Worm (Caenorhabditis elegans): ENCODE measurements around the gene F44E7.7.
"Not testable (repeated sequence)": the region's sequence is repeated elsewhere in the genome, so short reads cannot be mapped to it uniquely, and the experiment has no call there.

F44E7.7 gene

DNA sequence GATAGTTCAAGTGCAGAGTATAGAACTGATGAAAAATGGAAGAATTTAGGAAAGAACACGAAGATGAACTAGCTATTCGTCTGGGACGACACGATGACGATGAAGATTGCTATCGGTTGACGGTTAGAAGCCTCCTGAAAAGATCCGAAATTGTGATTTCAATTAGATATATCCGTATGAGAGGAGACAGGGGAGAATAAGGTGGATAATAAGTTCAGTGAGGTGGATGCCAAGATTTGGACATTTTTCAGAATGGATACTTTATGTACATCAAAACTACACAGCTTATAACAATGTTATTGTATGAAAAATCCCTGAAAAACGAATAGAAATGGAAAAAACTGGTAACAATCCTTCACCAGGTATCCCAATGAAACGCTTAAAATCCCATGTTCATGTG is 12.9 kb upstream of the F44E7.7 start, which contains the start of gene nstp-3:
nstp-3 (minus strand) TSS at position 101 of the 400 bp plus-strand sequence.
- TF ChIP-seq W03F9.2 (tag; optimal IDR thresholded peaks at IDR 0.05) (no peak), him-1 (tag; optimal IDR thresholded peaks at IDR 0.05) (no peak), dao-5 (tag; optimal IDR thresholded peaks at IDR 0.05) (no peak)

DNA sequence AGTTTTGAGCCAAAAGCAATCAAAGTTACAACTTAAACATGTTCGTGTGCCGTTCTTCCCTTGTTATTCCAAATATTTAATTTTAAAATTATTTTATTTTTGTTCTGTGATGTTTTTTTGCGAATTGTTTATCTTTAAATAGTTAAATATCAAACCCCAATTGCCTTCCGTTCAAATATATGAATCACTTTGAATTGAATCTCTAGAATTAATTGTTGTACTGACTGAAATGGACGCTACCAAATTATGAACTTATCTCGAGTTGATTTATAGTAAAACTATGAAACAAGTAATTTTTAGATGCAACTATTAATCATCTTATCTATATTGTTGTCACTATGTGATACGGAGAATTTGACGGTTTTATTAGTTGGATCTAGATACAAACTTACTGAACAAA is 6.8 kb upstream of the F44E7.7 start, which contains the start of gene ZC250.2:
ZC250.2 (plus strand) TSS at position 301 of the 400 bp plus-strand sequence.
- no peak for TF ChIP-seq dao-5 (tag; optimal IDR thresholded peaks at IDR 0.05)
- no peak for TF ChIP-seq W03F9.2 (tag; optimal IDR thresholded peaks at IDR 0.05)
- no peak for TF ChIP-seq him-1 (tag; optimal IDR thresholded peaks at IDR 0.05)

DNA sequence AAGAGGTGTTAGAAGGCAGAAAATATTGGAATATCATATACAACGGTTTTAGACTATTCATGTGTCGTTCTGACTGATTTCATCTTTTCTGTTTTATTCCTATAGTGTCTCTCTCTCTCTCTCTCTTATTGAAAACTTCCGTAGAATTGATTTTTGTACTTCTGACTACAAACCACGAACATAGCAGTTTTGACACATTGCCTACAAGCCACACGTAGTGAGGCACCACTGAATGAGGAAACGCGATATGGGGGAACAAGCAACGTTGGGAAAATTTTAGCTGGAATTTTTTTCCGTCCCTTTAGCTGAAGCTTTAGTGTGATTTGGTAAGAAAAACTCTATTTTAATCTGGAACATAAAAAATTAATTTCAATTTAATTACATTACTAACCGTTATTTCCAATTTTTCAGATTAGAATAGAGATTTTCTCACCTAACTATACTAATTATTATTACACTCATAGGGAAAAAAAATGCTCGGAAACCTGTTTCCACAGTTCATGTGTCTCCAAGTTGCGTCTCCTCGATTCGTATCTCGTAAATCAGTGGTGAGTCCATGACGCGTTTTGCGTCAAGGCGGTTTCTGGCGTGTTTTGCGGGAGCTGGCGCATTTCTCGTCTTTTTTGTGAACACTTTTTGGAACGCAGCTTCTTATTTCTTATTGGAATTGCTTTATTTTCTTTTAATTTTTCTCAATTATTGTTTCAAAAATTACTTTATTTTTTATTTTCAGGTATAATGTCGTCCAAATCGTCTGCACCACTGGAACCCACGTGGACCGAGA is 5.4 kb upstream of the F44E7.7 start, which contains the start of the genes nhr-142 and F44E7.9:
nhr-142 (minus strand) TSS at position 57 of the 784 bp plus-strand sequence.
F44E7.9 (plus strand) TSS at position 734 of the 784 bp plus-strand sequence.
- TF ChIP-seq W03F9.2 (tag; optimal IDR thresholded peaks at IDR 0.05) (peak; percentile 90), him-1 (tag; optimal IDR thresholded peaks at IDR 0.05) (peak; percentile 69), dao-5 (tag; optimal IDR thresholded peaks at IDR 0.05) (no peak)

ce11 chrV:5788650-5789049 is 3.4 kb upstream of the F44E7.7 start:
- TF ChIP-seq W03F9.2 (tag; optimal IDR thresholded peaks at IDR 0.05) (no peak), him-1 (tag; optimal IDR thresholded peaks at IDR 0.05) (no peak), dao-5 (tag; optimal IDR thresholded peaks at IDR 0.05) (no peak)

- no peak for TF ChIP-seq dao-5 (tag; optimal IDR thresholded peaks at IDR 0.05)
- no peak for TF ChIP-seq him-1 (tag; optimal IDR thresholded peaks at IDR 0.05)
- TF ChIP-seq W03F9.2 (tag; optimal IDR thresholded peaks at IDR 0.05) = no peak
These were observed 2.6 kb downstream of the F44E7.7 start, which contains the start of gene fbxa-183 for ce11 chrV:5782687-5783086. fbxa-183 (minus strand) TSS chrV:5782787.

- TF ChIP-seq dao-5 (tag; optimal IDR thresholded peaks at IDR 0.05) = no peak
- peak; percentile 50 for TF ChIP-seq W03F9.2 (tag; optimal IDR thresholded peaks at IDR 0.05)
- TF ChIP-seq him-1 (tag; optimal IDR thresholded peaks at IDR 0.05) = no peak
These were observed 4.4 kb downstream of the F44E7.7 start, which contains the start of gene F44E7.5 for ce11 chrV:5780713-5781360. F44E7.5 (minus strand) TSS chrV:5780922.

DNA sequence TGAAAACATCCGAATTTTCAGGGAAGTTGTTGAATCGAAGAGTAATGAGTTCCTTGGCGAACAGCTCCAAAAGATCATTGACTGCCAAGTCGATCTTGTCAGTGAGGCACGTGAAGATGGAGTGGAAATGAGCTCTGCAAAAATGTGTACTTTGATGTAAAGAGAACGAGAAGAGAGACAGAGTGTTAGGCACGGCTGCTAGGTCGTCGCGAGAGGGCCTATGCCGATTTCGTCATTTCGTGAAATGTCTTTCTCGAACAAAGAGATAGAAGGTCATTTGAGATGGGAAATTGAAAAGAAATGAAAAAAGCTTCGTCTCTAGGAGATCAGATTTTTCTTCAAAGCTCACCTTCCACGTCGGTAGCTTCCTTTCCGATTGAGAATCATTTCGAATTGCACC is 5.3 kb downstream of the F44E7.7 start:
- TF ChIP-seq dao-5 (tag; optimal IDR thresholded peaks at IDR 0.05) = no peak
- TF ChIP-seq W03F9.2 (tag; optimal IDR thresholded peaks at IDR 0.05) = no peak
- no peak for TF ChIP-seq him-1 (tag; optimal IDR thresholded peaks at IDR 0.05)

DNA sequence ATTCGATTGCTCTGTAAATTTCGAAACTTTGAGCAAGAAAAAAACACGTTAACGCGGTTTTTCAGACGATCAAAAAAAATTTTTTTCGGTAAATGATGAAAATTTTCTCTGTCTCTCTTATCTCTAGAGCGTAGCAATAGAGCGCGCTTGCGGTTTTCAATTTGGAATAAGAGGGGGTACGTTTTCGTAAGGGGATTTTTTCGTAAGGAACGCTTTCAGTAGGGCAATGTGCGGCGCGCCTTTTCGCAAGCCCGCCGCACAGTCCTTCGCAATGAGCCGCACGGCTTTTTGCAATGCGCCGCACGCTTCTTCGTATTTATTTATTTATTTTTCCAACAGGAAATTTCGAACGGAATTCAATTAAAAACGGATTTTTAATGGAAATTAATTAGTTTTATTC is 8.3 kb downstream of the F44E7.7 start, which contains the start of gene F44E7.4:
F44E7.4 (minus strand) TSS at position 13 of the 400 bp plus-strand sequence.
- not testable (repeated sequence) for TF ChIP-seq dao-5, W03F9.2, him-1 (tag; optimal IDR thresholded peaks at IDR 0.05)

DNA sequence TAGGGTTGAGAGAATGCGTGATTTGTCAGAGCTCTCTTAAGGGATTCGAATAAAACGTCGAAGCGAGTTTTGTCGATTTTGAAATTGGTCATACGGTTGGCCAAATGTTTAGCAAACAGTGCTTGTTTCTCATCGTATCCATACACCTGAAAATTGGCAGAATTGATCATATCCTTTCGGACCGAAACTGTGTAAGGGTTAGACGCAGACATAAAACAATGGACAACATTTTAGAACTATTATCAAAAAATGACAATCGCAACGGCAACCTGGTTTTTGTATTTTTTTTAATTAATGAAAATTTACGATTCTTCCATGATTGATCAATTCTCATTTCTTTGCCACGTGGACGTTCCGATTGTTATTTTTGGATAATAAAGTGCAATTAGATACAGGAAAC is 11.1 kb downstream of the F44E7.7 start:
- TF ChIP-seq W03F9.2 (tag; optimal IDR thresholded peaks at IDR 0.05) (no peak), him-1 (tag; optimal IDR thresholded peaks at IDR 0.05) (no peak), dao-5 (tag; optimal IDR thresholded peaks at IDR 0.05) (no peak)

DNA sequence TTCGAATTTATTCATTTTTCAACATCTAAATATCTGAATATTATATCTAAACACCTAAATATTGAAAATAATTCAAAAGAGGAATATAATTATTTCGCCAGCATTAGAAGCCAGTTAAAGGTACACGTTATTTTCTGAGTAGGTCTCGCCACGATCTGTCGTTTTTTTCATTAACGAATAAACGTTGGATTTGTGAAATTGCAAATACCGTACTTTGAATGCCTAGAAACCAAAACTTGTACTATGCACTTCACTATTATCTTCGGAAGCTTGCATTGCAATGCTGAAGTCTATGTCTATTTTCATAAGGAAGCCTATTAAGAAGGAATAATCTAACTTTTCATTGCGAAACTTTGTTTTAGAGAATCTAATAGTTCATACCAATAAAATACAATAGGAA is 12.8 kb downstream of the F44E7.7 start:
- no peak for TF ChIP-seq him-1 (tag; optimal IDR thresholded peaks at IDR 0.05)
- no peak for TF ChIP-seq W03F9.2 (tag; optimal IDR thresholded peaks at IDR 0.05)
- no peak for TF ChIP-seq dao-5 (tag; optimal IDR thresholded peaks at IDR 0.05)

ce11 chrV:5771627-5772026 is 13.6 kb downstream of the F44E7.7 start, which contains the start of gene F44E7.3:
F44E7.3 (plus strand) TSS chrV:5771945.
- TF ChIP-seq him-1 (tag; optimal IDR thresholded peaks at IDR 0.05) (no peak), dao-5 (tag; optimal IDR thresholded peaks at IDR 0.05) (no peak), W03F9.2 (tag; optimal IDR thresholded peaks at IDR 0.05) (no peak)

DNA sequence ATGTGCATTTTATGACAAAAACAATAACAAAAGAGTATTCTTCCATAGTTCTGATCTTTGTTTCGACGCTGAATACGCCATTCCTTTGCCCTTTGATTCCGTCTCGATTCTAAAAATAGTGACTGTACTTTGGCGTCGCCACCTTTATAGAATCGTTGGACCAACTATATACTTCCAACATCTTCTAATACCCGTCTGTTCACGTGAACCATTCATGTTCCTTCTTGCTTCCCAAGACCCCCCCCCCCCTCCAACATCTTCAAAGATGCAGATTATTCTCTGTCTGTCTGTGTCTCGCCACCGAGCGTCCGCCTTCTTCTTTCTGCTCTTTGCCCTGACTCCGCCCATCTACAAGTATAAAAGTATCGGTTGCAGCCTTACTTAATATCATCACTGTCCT is 15.3 kb downstream of the F44E7.7 start:
- no peak for TF ChIP-seq dao-5 (tag; optimal IDR thresholded peaks at IDR 0.05)

DNA sequence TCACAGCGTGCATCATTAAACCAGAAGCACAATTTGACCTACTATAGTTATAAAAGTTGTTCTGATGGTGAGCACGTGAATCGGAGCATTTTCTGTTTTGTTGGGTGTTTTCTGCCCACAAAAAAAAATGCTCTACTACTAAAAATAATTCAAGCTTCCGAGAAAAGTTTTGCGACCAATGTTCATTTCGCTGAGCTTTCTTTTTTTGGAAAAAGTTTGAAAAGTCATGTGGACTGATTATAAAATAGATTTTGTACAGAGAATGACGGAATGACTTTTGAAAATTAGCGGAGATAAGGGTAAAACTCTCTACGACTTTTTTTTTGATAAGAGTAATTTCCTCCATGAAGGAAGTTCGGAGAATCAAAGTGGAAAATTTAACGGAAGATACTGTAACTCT is 15.8 kb downstream of the F44E7.7 start:
- TF ChIP-seq him-1 (tag; optimal IDR thresholded peaks at IDR 0.05) (no peak), dao-5 (tag; optimal IDR thresholded peaks at IDR 0.05) (no peak), W03F9.2 (tag; optimal IDR thresholded peaks at IDR 0.05) (no peak)

- TF ChIP-seq him-1 (tag; optimal IDR thresholded peaks at IDR 0.05) (no peak), dao-5 (tag; optimal IDR thresholded peaks at IDR 0.05) (no peak), W03F9.2 (tag; optimal IDR thresholded peaks at IDR 0.05) (no peak)
These were observed 17.0 kb downstream of the F44E7.7 start for ce11 chrV:5768292-5768695.

All from whole organism, L4/young adult.